Worm (Caenorhabditis elegans) whole organism, L4 larva: Measurements from ENCODE around the gene D1005.4.

Experiments
- D1046.2 ChIP-seq: fragments of 200-800 bp; sonication (Bioruptor generic); IDR thresholded peaks from 2 replicates; pipeline ENCODE4 v1.3.6; 2022; ENCODE audit warnings: missing genetic modification characterization, missing compliant biosample characterization
- F26F4.8 ChIP-seq: fragments of 200-800 bp; sonication (Bioruptor generic); conservative IDR thresholded peaks from 2 replicates; pipeline ENCODE4 v1.3.6; 2022; ENCODE audit warnings: missing genetic modification characterization, missing compliant biosample characterization
- Y105C5A.15 ChIP-seq: fragments of 200-800 bp; sonication (Bioruptor generic); IDR thresholded peaks from 2 replicates; pipeline ENCODE4 v1.3.6; 2022; ENCODE audit warnings: missing genetic modification characterization, missing compliant biosample characterization
- ZK546.5 ChIP-seq, 2 experiments: sonication (generic microtip); optimal IDR thresholded peaks; 2 replicates each; lab custom pipeline; 2017; ENCODE audit warnings: missing biosample characterization in 2 of 2, missing genetic modification characterization in 2 of 2
- aha-1 ChIP-seq: fragments of 150-350 bp; peaks from one replicate; lab custom pipeline; 2014; ENCODE audit warnings: missing biosample characterization, missing genetic modification characterization
- attf-4 ChIP-seq: sonication (generic microtip); optimal IDR thresholded peaks from 3 replicates; lab custom pipeline; 2017; ENCODE audit warnings: missing biosample characterization, missing genetic modification characterization
- ceh-32 ChIP-seq: sonication (generic microtip); optimal IDR thresholded peaks from 2 replicates; lab custom pipeline; 2016; ENCODE audit warnings: mild to moderate bottlenecking, missing genetic modification characterization, missing compliant biosample characterization; ENCODE audit not compliant: poor library complexity
- ceh-44 ChIP-seq: fragments of 200-800 bp; sonication (Bioruptor generic); IDR thresholded peaks from 2 replicates; pipeline ENCODE4 v1.3.6; 2022; ENCODE audit warnings: missing genetic modification reagents, missing genetic modification characterization, missing compliant biosample characterization
- dve-1 ChIP-seq: sonication (generic microtip); optimal IDR thresholded peaks from 2 replicates; lab custom pipeline; 2017; ENCODE audit warnings: antibody characterized with exemption, mild to moderate bottlenecking, missing genetic modification characterization, missing compliant biosample characterization; ENCODE audit not compliant: insufficient read depth
- fkh-10 ChIP-seq: fragments of 150-350 bp; optimal IDR thresholded peaks from 2 replicates; lab custom pipeline; 2014; ENCODE audit warnings: missing biosample characterization, missing genetic modification reagents, missing genetic modification characterization
- fos-1 ChIP-seq: fragments of 150-350 bp; optimal IDR thresholded peaks from 2 replicates; lab custom pipeline; 2014; ENCODE audit warnings: missing biosample characterization, missing genetic modification characterization
- hlh-11 ChIP-seq: fragments of 200-800 bp; sonication (Bioruptor generic); optimal IDR thresholded peaks from 2 replicates; lab custom pipeline; 2018; ENCODE audit warnings: mild to moderate bottlenecking, missing genetic modification characterization, missing compliant biosample characterization
- hlh-30 ChIP-seq: sonication (generic microtip); optimal IDR thresholded peaks from 2 replicates; lab custom pipeline; 2017; ENCODE audit warnings: antibody characterized with exemption, mild to moderate bottlenecking, missing genetic modification characterization, missing compliant biosample characterization; ENCODE audit not compliant: insufficient read depth
- jun-1 ChIP-seq: fragments of 150-350 bp; optimal IDR thresholded peaks from 2 replicates; lab custom pipeline; 2014; ENCODE audit warnings: missing biosample characterization, missing genetic modification reagents, missing genetic modification characterization
- lir-3 ChIP-seq: sonication (generic microtip); optimal IDR thresholded peaks from 2 replicates; lab custom pipeline; 2016; ENCODE audit warnings: mild to moderate bottlenecking, missing genetic modification characterization, missing compliant biosample characterization
- lsy-2 ChIP-seq, 2 experiments: fragments of 150-350 bp in 1 of 2; sonication (generic microtip) in 1 of 2; optimal IDR thresholded peaks; 2 replicates each; lab custom pipeline; 2014 to 2017; ENCODE audit warnings: missing biosample characterization in 2 of 2, missing genetic modification characterization in 2 of 2
- madf-5 ChIP-seq, 2 experiments: fragments of 200-800 bp; sonication (Bioruptor generic); IDR thresholded peaks; 2 replicates each; pipeline ENCODE4 v1.3.6; 2022; ENCODE audit warnings: missing compliant biosample characterization in 2 of 2, missing genetic modification characterization in 2 of 2
- madf-9 ChIP-seq: fragments of 200-800 bp; sonication (Bioruptor generic); conservative IDR thresholded peaks from 2 replicates; pipeline ENCODE4 v1.3.6; 2022; ENCODE audit warnings: missing genetic modification reagents, missing genetic modification characterization, missing compliant biosample characterization
- mdl-1 ChIP-seq, 2 experiments: fragments of 150-350 bp in 1 of 2; sonication (generic microtip) in 1 of 2; optimal IDR thresholded peaks; 2 replicates each; lab custom pipeline; 2014 to 2017; ENCODE audit warnings: missing biosample characterization in 2 of 2, missing genetic modification characterization in 2 of 2
- mes-2 ChIP-seq: sonication (generic microtip); optimal IDR thresholded peaks from 2 replicates; lab custom pipeline; 2016; ENCODE audit warnings: missing genotype, mild to moderate bottlenecking, missing genetic modification characterization, missing compliant biosample characterization; ENCODE audit not compliant: poor library complexity, severe bottlenecking
- nhr-10 ChIP-seq: fragments of 150-350 bp; optimal IDR thresholded peaks from 2 replicates; lab custom pipeline; 2014; ENCODE audit warnings: missing biosample characterization, missing genetic modification characterization
- nhr-11 ChIP-seq: fragments of 150-350 bp; optimal IDR thresholded peaks from 2 replicates; lab custom pipeline; 2014; ENCODE audit warnings: missing biosample characterization, missing genetic modification characterization
- nhr-111 ChIP-seq: fragments of 200-800 bp; sonication (Bioruptor generic); optimal IDR thresholded peaks from 2 replicates; lab custom pipeline; 2018; ENCODE audit warnings: mild to moderate bottlenecking, missing genetic modification characterization, missing compliant biosample characterization
- nhr-237 ChIP-seq: sonication (generic microtip); optimal IDR thresholded peaks from 2 replicates; lab custom pipeline; 2017; ENCODE audit warnings: missing biosample characterization, missing genetic modification characterization
- nhr-41 ChIP-seq: fragments of 200-800 bp; sonication (Bioruptor generic); IDR thresholded peaks from 2 replicates; pipeline ENCODE4 v1.3.6; 2022; ENCODE audit warnings: missing genetic modification reagents, missing genetic modification characterization, missing compliant biosample characterization
- nhr-6 ChIP-seq: fragments of 150-350 bp; optimal IDR thresholded peaks from 2 replicates; lab custom pipeline; 2014; ENCODE audit warnings: missing biosample characterization, missing genetic modification characterization
- nhr-77 ChIP-seq: fragments of 150-350 bp; optimal IDR thresholded peaks from 2 replicates; lab custom pipeline; 2014; ENCODE audit warnings: missing biosample characterization, missing genetic modification characterization
- pha-4 ChIP-seq, 2 experiments: fragments of 150-350 bp in 1 of 2; fragments of 200-800 bp in 1 of 2; sonication (Bioruptor generic) in 1 of 2; IDR thresholded peaks in 1 of 2; optimal IDR thresholded peaks in 1 of 2; 2 replicates each; pipeline versions ENCODE4 v1.3.6 to Lab custom; 2014 to 2022; ENCODE audit warnings: missing genetic modification characterization in 2 of 2, missing genetic modification reagents in 2 of 2, missing biosample characterization in 1 of 2, missing compliant biosample characterization in 1 of 2
- php-3 ChIP-seq: fragments of 200-800 bp; sonication (Bioruptor generic); IDR thresholded peaks from 2 replicates; pipeline ENCODE4 v1.3.6; 2022; ENCODE audit warnings: missing genetic modification reagents, missing genetic modification characterization, missing compliant biosample characterization
- set-16 ChIP-seq: fragments of 200-800 bp; sonication (Bioruptor generic); IDR thresholded peaks from 2 replicates; pipeline ENCODE4 v1.3.6; 2022; ENCODE audit warnings: missing genetic modification reagents, missing genetic modification characterization, missing compliant biosample characterization
- snpc-1.2 ChIP-seq: fragments of 200-800 bp; sonication (Bioruptor generic); IDR thresholded peaks from 2 replicates; pipeline ENCODE4 v1.3.6; 2022; ENCODE audit warnings: missing genetic modification reagents, missing genetic modification characterization, missing compliant biosample characterization
- snpc-4 ChIP-seq: fragments of 150-350 bp; optimal IDR thresholded peaks from 2 replicates; lab custom pipeline; 2014; ENCODE audit warnings: missing biosample characterization, missing genetic modification characterization
- spr-3 ChIP-seq: fragments of 200-800 bp; sonication (Bioruptor generic); optimal IDR thresholded peaks from 2 replicates; lab custom pipeline; 2018; ENCODE audit warnings: mild to moderate bottlenecking, missing genetic modification characterization, missing compliant biosample characterization
- vab-7 ChIP-seq: fragments of 200-800 bp; sonication (Bioruptor generic); IDR thresholded peaks from 2 replicates; pipeline ENCODE4 v1.3.6; 2022; ENCODE audit warnings: missing genetic modification reagents, missing genetic modification characterization, missing compliant biosample characterization
- zag-1 ChIP-seq: fragments of 150-350 bp; optimal IDR thresholded peaks from 2 replicates; lab custom pipeline; 2014; ENCODE audit warnings: missing biosample characterization, missing genetic modification characterization
- zfp-3 ChIP-seq: fragments of 200-800 bp; sonication (Bioruptor generic); conservative IDR thresholded peaks from 2 replicates; pipeline ENCODE4 v1.3.6; 2022; ENCODE audit warnings: missing genetic modification reagents, missing genetic modification characterization, missing compliant biosample characterization
- zip-11 ChIP-seq: fragments of 200-800 bp; sonication (Bioruptor generic); IDR thresholded peaks from 2 replicates; pipeline ENCODE4 v1.3.6; 2022; ENCODE audit warnings: missing genetic modification characterization, missing compliant biosample characterization

Gene D1005.4

ce11 chrX:1524559-1524958 lies 38.9 kb upstream of the D1005.4 start (continued):
- no peak for TF ChIP-seq jun-1 (tag; lab: Kevin White, UChicago)
- no peak for TF ChIP-seq zfp-3 (GFP tag; lab: Robert Waterston, UW)
- TF ChIP-seq F26F4.8, result no peak
- TF ChIP-seq lir-3 (tag; lab: Kevin White, UChicago), result no peak
- no peak for TF ChIP-seq nhr-41 (GFP tag; lab: Robert Waterston, UW)
- no peak for TF ChIP-seq nhr-237
- no peak for TF ChIP-seq ceh-44 (GFP tag; lab: Robert Waterston, UW)
- TF ChIP-seq snpc-4 (tag; lab: Kevin White, UChicago), result no peak
- peak; percentile 40 for TF ChIP-seq dve-1 (tag; lab: Kevin White, UChicago)
- TF ChIP-seq zag-1 (tag; lab: Kevin White, UChicago), result no peak
- no peak for TF ChIP-seq zip-11 (GFP tag; lab: Robert Waterston, UW)
- TF ChIP-seq pha-4 (GFP tag; IDR thresholded peaks at IDR 0.05; lab: Robert Waterston, UW), result no peak
- TF ChIP-seq pha-4 (tag; optimal IDR thresholded peaks at IDR 0.05; lab: Kevin White, UChicago), result no peak
- no peak for TF ChIP-seq nhr-10
- TF ChIP-seq spr-3 (GFP tag; lab: Kevin White, UChicago), result no peak
- TF ChIP-seq ceh-32 (tag; lab: Kevin White, UChicago), result no peak
- TF ChIP-seq fkh-10 (GFP tag; lab: Kevin White, UChicago), result peak; percentile 35
- TF ChIP-seq php-3 (GFP tag; lab: Robert Waterston, UW), result no peak
- TF ChIP-seq madf-5 (GFP tag; IDR thresholded peaks at IDR 0.05; lab: Robert Waterston, UW), result no peak
- TF ChIP-seq nhr-111, result no peak
- no peak for TF ChIP-seq nhr-77 (tag; lab: Kevin White, UChicago)
- TF ChIP-seq Y105C5A.15, result no peak
- no peak for TF ChIP-seq vab-7 (GFP tag; lab: Robert Waterston, UW)
- no peak for TF ChIP-seq snpc-1.2 (GFP tag; lab: Robert Waterston, UW)
- peak; percentile 53 for TF ChIP-seq set-16 (GFP tag; lab: Robert Waterston, UW)
- no peak for TF ChIP-seq fos-1 (tag; lab: Kevin White, UChicago)

- TF ChIP-seq ZK546.5 (tag; optimal IDR thresholded peaks at IDR 0.05; lab: Kevin White, UChicago) (no peak), aha-1 (tag; lab: Kevin White, UChicago) (peak; percentile 66), attf-4 (tag; lab: Kevin White, UChicago) (no peak)
These were observed 37.7 kb upstream of the D1005.4 start for ce11 chrX:1523272-1523671.

DNA sequence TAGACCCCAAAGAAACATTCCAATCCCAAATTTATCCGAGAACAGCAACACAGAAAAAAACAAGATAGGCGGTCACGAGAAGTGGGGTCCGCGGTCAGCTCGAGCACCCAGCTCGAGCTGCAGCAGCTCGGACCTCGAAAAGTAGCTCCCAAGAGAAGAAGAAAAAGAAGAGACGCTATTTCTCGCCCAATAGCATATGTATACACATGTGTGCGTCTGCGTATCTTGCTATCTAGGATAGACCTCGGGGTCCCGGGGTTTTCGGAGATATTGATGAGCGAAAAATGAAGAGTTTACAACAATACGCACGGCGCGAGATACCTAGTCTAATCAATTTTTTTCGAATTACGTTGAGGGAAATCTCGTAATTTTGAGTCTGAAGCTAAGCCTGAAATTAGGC lies 36.5 kb upstream of the D1005.4 start:
- TF ChIP-seq lsy-2 (tag; optimal IDR thresholded peaks at IDR 0.05; lab: Kevin White, UChicago), result peak in 1 of 2 experiments; percentile 27
- TF ChIP-seq mes-2, result peak; percentile 4
- no peak for TF ChIP-seq nhr-237
- TF ChIP-seq hlh-11, result peak; percentile 60
- TF ChIP-seq mdl-1 (tag; optimal IDR thresholded peaks at IDR 0.05; lab: Kevin White, UChicago), result peak in 1 of 2 experiments; percentile 45
- no peak for TF ChIP-seq ceh-32 (tag; lab: Kevin White, UChicago)
- TF ChIP-seq set-16 (GFP tag; lab: Robert Waterston, UW), result peak; percentile 36; the same call in 1 of the 2 replicates
- TF ChIP-seq aha-1 (tag; lab: Kevin White, UChicago), result peak; percentile 96
- no peak for TF ChIP-seq madf-9 (GFP tag; lab: Robert Waterston, UW)
- TF ChIP-seq hlh-30 (tag; lab: Kevin White, UChicago), result peak; percentile 82
- peak; percentile 19 for TF ChIP-seq nhr-11 (tag; lab: Kevin White, UChicago)
- TF ChIP-seq, all 104 proteins: peak for 8

DNA sequence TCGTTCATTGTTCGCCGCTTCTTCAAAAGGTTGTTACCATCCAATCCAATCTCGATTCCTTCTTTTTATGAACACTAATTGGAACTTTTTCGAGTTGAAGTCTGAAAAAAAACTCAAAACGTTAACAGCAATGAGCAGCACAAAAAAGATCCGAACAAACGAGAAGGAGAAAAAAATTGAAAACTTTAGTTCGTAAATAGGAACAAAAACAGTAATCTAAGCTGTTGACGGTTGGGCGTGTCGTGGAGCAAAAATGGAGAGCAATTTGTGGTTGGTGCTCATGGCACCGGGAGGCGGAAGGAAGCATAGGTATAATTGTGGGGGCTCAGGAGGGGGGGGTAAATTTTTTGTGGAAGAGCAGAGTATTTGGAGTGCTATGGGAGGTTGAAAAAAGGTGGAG lies 35.8 kb upstream of the D1005.4 start, which contains the start of gene toca-1:
Gene toca-1, minus strand, starts transcription at position 101 of the 400 bp plus-strand sequence.
- TF ChIP-seq D1046.2, result no peak
- no peak for TF ChIP-seq nhr-6 (tag; lab: Kevin White, UChicago)
